Worm (Caenorhabditis elegans) whole organism, L2 larva: ENCODE data around the gene twk-28.

Experiments
- C34F6.9 ChIP-seq: fragments of 150-350 bp; optimal IDR thresholded peaks from 2 replicates; lab custom pipeline; 2014; ENCODE audit warnings: missing biosample characterization, missing genetic modification characterization
- F13H6.1 ChIP-seq: sonication (generic microtip); optimal IDR thresholded peaks from 2 replicates; lab custom pipeline; 2016; ENCODE audit warnings: missing genetic modification characterization, missing compliant biosample characterization
- alr-1 ChIP-seq: fragments of 150-350 bp; optimal IDR thresholded peaks from 2 replicates; lab custom pipeline; 2014; ENCODE audit warnings: missing biosample characterization, missing genetic modification characterization
- ama-1 ChIP-seq: fragments of 150-350 bp; optimal IDR thresholded peaks from 2 replicates; lab custom pipeline; 2018; ENCODE audit warnings: inconsistent platforms
- blmp-1 ChIP-seq: sonication (generic microtip); optimal IDR thresholded peaks from 2 replicates; lab custom pipeline; 2017; ENCODE audit warnings: missing genetic modification characterization, mild to moderate bottlenecking, missing compliant biosample characterization, antibody characterized with exemption, moderate library complexity; ENCODE audit not compliant: insufficient read depth
- ceh-16 ChIP-seq: fragments of 150-350 bp; optimal IDR thresholded peaks from 2 replicates; lab custom pipeline; 2014; ENCODE audit warnings: missing biosample characterization, missing genetic modification characterization
- ceh-82 ChIP-seq: fragments of 150-350 bp; optimal IDR thresholded peaks from 2 replicates; lab custom pipeline; 2014; ENCODE audit warnings: missing biosample characterization, missing genetic modification characterization
- crh-2 ChIP-seq: sonication (generic microtip); optimal IDR thresholded peaks from 2 replicates; lab custom pipeline; 2017; ENCODE audit warnings: missing biosample characterization, missing genetic modification characterization
- dmd-4 ChIP-seq: sonication (generic microtip); optimal IDR thresholded peaks from 2 replicates; lab custom pipeline; 2017; ENCODE audit warnings: missing biosample characterization, missing genetic modification characterization
- egl-27 ChIP-seq: sonication (generic microtip); optimal IDR thresholded peaks from 3 replicates; lab custom pipeline; 2017; ENCODE audit warnings: missing biosample characterization, missing genetic modification reagents, missing genetic modification characterization
- elt-3 ChIP-seq: sonication (generic microtip); optimal IDR thresholded peaks from 2 replicates; lab custom pipeline; 2017; ENCODE audit warnings: missing biosample characterization, missing genetic modification characterization
- fos-1 ChIP-seq: fragments of 150-350 bp; optimal IDR thresholded peaks from 2 replicates; lab custom pipeline; 2014; ENCODE audit warnings: missing biosample characterization, missing genetic modification characterization
- lin-11 ChIP-seq: fragments of 150-350 bp; sonication (generic microtip); optimal IDR thresholded peaks from 2 replicates; lab custom pipeline; 2014; ENCODE audit warnings: missing biosample characterization, missing genetic modification characterization, inconsistent platforms, mixed read lengths
- lin-13 ChIP-seq: fragments of 150-350 bp; optimal IDR thresholded peaks from 2 replicates; lab custom pipeline; 2014; ENCODE audit warnings: missing biosample characterization, missing genetic modification reagents, missing genetic modification characterization
- lin-39 ChIP-seq: fragments of 150-350 bp; optimal IDR thresholded peaks from 2 replicates; lab custom pipeline; 2014; ENCODE audit warnings: missing biosample characterization, missing genetic modification reagents, missing genetic modification characterization
- lsy-2 ChIP-seq, 2 experiments: fragments of 150-350 bp in 1 of 2; sonication (generic microtip) in 1 of 2; optimal IDR thresholded peaks; 2 replicates each; lab custom pipeline; 2014 to 2017; ENCODE audit warnings: missing biosample characterization in 2 of 2, missing genetic modification characterization in 2 of 2
- nhr-12 ChIP-seq: fragments of 150-350 bp; optimal IDR thresholded peaks from 2 replicates; lab custom pipeline; 2014; ENCODE audit warnings: missing biosample characterization, missing genetic modification characterization
- nhr-129 ChIP-seq: fragments of 150-350 bp; optimal IDR thresholded peaks from 2 replicates; lab custom pipeline; 2014; ENCODE audit warnings: missing biosample characterization, missing genetic modification characterization
- nhr-21 ChIP-seq: fragments of 150-350 bp; optimal IDR thresholded peaks from 2 replicates; lab custom pipeline; 2014; ENCODE audit warnings: missing biosample characterization, missing genetic modification characterization
- nhr-23 ChIP-seq: fragments of 150-350 bp; optimal IDR thresholded peaks from 2 replicates; lab custom pipeline; 2014; ENCODE audit warnings: missing biosample characterization, missing genetic modification reagents, missing genetic modification characterization
- nhr-237 ChIP-seq: fragments of 150-350 bp; optimal IDR thresholded peaks from 2 replicates; lab custom pipeline; 2014; ENCODE audit warnings: missing biosample characterization, missing genetic modification characterization
- nhr-25 ChIP-seq: fragments of 150-350 bp; sonication (generic microtip); optimal IDR thresholded peaks from 3 replicates; lab custom pipeline; 2014; ENCODE audit warnings: missing biosample characterization, missing genetic modification characterization
- nhr-6 ChIP-seq: fragments of 150-350 bp; optimal IDR thresholded peaks from 2 replicates; lab custom pipeline; 2014; ENCODE audit warnings: missing biosample characterization, missing genetic modification characterization
- nhr-77 ChIP-seq: fragments of 150-350 bp; optimal IDR thresholded peaks from 2 replicates; lab custom pipeline; 2014; ENCODE audit warnings: missing biosample characterization, missing genetic modification characterization
- sem-4 ChIP-seq: fragments of 150-350 bp; optimal IDR thresholded peaks from 2 replicates; lab custom pipeline; 2014; ENCODE audit warnings: missing biosample characterization, missing genetic modification reagents, missing genetic modification characterization
- skn-1 ChIP-seq: sonication (generic microtip); optimal IDR thresholded peaks from 2 replicates; lab custom pipeline; 2017; ENCODE audit warnings: missing biosample characterization, missing genetic modification characterization
- sma-3 ChIP-seq: sonication (generic microtip); optimal IDR thresholded peaks from 2 replicates; lab custom pipeline; 2016; ENCODE audit warnings: missing genetic modification reagents, missing genetic modification characterization, missing compliant biosample characterization
- sma-9 ChIP-seq, 2 experiments: fragments of 150-350 bp in 1 of 2; sonication (generic microtip) in 1 of 2; optimal IDR thresholded peaks; 2 replicates each; lab custom pipeline; 2014 to 2016; ENCODE audit warnings: missing genetic modification characterization in 2 of 2, mild to moderate bottlenecking in 1 of 2, missing biosample characterization in 1 of 2, missing compliant biosample characterization in 1 of 2, missing genetic modification reagents in 1 of 2, moderate library complexity in 1 of 2
- unc-55 ChIP-seq: fragments of 150-350 bp; sonication (generic microtip); optimal IDR thresholded peaks from 3 replicates; lab custom pipeline; 2014; ENCODE audit warnings: missing biosample characterization, missing genetic modification reagents, missing genetic modification characterization
- unc-62 ChIP-seq: fragments of 150-350 bp; optimal IDR thresholded peaks from 2 replicates; lab custom pipeline; 2014; ENCODE audit warnings: missing biosample characterization, missing genetic modification reagents, missing genetic modification characterization
- zag-1 ChIP-seq: fragments of 150-350 bp; optimal IDR thresholded peaks from 2 replicates; lab custom pipeline; 2014; ENCODE audit warnings: missing biosample characterization, missing genetic modification characterization

twk-28 gene

ce11 chrX:4282380-4282779, 3.2 kb upstream of the twk-28 start, which contains the start of gene C52B9.19:
C52B9.19 (plus strand) TSS chrX:4282555.
- peak; percentile 53 for TF ChIP-seq fos-1 (tag; lab: Kevin White, UChicago)
- TF ChIP-seq crh-2 (tag; lab: Kevin White, UChicago) = peak; percentile 12
- no peak for TF ChIP-seq nhr-77 (tag; lab: Kevin White, UChicago)

DNA sequence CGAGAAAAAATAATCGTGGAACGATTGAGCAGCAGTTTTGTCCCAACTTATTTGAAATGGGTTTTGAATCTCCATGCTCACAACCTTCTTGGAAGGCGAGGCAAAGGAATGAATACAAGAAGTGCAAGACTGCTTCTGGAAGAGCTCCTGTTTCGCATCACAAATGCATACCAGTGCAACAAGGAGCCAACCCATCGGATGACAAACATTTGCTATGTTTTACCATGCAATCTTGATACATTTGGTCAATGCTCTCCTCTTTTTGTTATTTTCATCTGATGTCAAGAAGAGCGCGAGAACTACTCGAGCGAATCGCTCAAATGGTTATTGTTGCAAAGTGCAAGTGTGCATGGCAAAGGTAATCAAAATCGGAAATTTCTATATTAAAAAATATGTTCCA, 5.0 kb downstream of the twk-28 start, which contains the start of gene mec-18:
Gene mec-18, minus strand, starts transcription at position 101 of the 400 bp plus-strand sequence.
- TF ChIP-seq unc-55 (GFP tag; lab: Kevin White, UChicago) (peak; percentile 9), lin-13 (GFP tag; lab: Kevin White, UChicago) (no peak)

DNA sequence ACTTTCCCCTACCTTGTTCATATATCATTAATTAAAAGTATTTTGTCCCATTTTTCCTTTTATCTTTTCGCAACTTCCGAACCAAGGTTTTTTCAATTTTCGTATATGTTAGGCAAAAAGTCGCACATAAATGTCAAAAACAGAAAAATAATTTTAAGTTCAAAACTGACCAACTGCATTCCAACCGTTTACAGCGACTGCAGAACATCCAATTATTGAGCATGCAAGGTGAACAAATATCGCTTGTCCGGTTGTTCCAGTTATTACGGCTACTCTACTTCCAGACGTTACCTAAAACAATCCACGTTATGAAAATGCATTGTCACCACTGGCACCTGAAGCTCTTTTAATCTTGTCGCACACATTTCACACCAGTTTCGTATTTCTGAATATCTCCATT, 5.5 kb downstream of the twk-28 start, which contains the start of gene C52B9.10:
Gene C52B9.10, plus strand, starts transcription at position 301 of the 400 bp plus-strand sequence.
- no peak for TF ChIP-seq skn-1 (tag; lab: Kevin White, UChicago)

ce11 chrX:4268396-4268795, 10.7 kb downstream of the twk-28 start:
- TF ChIP-seq lin-11 (tag; lab: Kevin White, UChicago) (no peak), alr-1 (tag; lab: Kevin White, UChicago) (no peak), nhr-25 (tag; lab: Kevin White, UChicago) (no peak), nhr-6 (tag; lab: Kevin White, UChicago) (no peak), ceh-82 (tag; lab: Kevin White, UChicago) (no peak), nhr-23 (no peak)

ce11 chrX:4266178-4266931, 12.8 kb downstream of the twk-28 start:
- TF ChIP-seq skn-1 (tag; lab: Kevin White, UChicago) (no peak), ceh-82 (tag; lab: Kevin White, UChicago) (no peak), sma-9 (GFP tag; optimal IDR thresholded peaks at IDR 0.05; lab: Kevin White, UChicago) (peak; percentile 35), sma-9 (tag; optimal IDR thresholded peaks at IDR 0.05; lab: Kevin White, UChicago) (no peak), nhr-237 (tag; lab: Kevin White, UChicago) (no peak), nhr-21 (tag; lab: Kevin White, UChicago) (no peak), nhr-23 (no peak), lsy-2 (tag; optimal IDR thresholded peaks at IDR 0.05; lab: Kevin White, UChicago) (peak in 1 of 2 experiments; percentile 5), unc-62 (no peak), ama-1 (lab: Kevin White, UChicago) (no peak), alr-1 (tag; lab: Kevin White, UChicago) (no peak), nhr-129 (tag; lab: Kevin White, UChicago) (peak; percentile 53), ceh-16 (tag; lab: Kevin White, UChicago) (no peak), elt-3 (no peak), nhr-12 (tag; lab: Kevin White, UChicago) (no peak)

DNA sequence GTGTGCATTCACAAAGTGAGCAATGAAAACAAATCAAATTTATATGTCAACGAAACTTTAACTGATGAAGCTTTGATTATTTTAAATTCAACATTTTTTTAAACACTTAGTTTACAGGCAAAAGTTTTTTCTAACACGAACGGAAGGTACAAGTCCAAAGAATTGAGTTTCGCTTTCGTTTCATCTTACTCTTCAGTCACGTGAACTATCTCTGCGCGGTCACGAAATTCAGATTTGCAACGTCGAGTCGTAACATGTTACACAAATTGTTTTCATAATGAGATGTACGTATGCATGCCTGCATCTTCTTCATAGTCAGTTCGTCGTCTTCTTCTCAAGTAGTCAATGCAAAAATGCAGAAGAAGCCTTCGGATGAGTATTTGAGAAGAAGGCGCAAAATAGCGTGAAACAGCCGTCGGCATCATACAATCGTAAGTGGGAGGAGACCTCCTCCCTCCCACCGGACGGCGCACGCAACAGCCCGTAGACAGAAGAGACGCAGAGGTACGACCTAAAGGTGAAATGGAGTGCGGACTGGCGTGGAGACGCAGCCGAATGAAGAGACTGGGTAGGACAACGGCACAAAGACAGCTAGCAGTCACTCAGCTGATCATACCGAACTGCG, 13.7 kb downstream of the twk-28 start, which contains the start of gene coel-1:
Gene coel-1, plus strand, starts transcription at position 381 of the 625 bp plus-strand sequence.
- TF ChIP-seq sma-3 (GFP tag; lab: Kevin White, UChicago) (peak; percentile 24), lin-39 (tag; lab: Kevin White, UChicago) (no peak), ama-1 (lab: Kevin White, UChicago) (peak; percentile 4), fos-1 (tag; lab: Kevin White, UChicago) (peak; percentile 43), F13H6.1 (peak; percentile 70), unc-55 (GFP tag; lab: Kevin White, UChicago) (peak; percentile 62), blmp-1 (tag; lab: Kevin White, UChicago) (peak; percentile 57), sma-9 (GFP tag; optimal IDR thresholded peaks at IDR 0.05; lab: Kevin White, UChicago) (peak; percentile 72), sma-9 (tag; optimal IDR thresholded peaks at IDR 0.05; lab: Kevin White, UChicago) (no peak), nhr-129 (tag; lab: Kevin White, UChicago) (peak; percentile 82), egl-27 (tag; lab: Kevin White, UChicago) (no peak), nhr-77 (tag; lab: Kevin White, UChicago) (no peak), dmd-4 (no peak), nhr-25 (tag; lab: Kevin White, UChicago) (peak; percentile 64), C34F6.9 (tag; lab: Kevin White, UChicago) (peak; percentile 67), zag-1 (tag; lab: Kevin White, UChicago) (no peak), crh-2 (tag; lab: Kevin White, UChicago) (peak; percentile 30), lsy-2 (tag; optimal IDR thresholded peaks at IDR 0.05; lab: Kevin White, UChicago) (peak in 1 of 2 experiments; percentile 10), sem-4 (tag; lab: Kevin White, UChicago) (peak; percentile 29)
